Fruit fly (Drosophila melanogaster) whole organism, embryonic: ENCODE measurements around the gene CG31468.

Experiments
- Abd-B ChIP-seq: fragments of 200-800 bp; sonication (Bioruptor generic); optimal IDR thresholded peaks from 2 replicates; lab custom pipeline; 2018; ENCODE audit warnings: missing biosample characterization, mild to moderate bottlenecking, missing genetic modification characterization, moderate library complexity
- Asciz ChIP-seq: fragments of 200-800 bp; sonication (Bioruptor generic); optimal IDR thresholded peaks from 2 replicates; lab custom pipeline; 2017; ENCODE audit warnings: missing biosample characterization, mild to moderate bottlenecking, missing genetic modification characterization, missing genetic modification reagents
- CG10147 ChIP-seq: fragments of 200-800 bp; sonication (Bioruptor generic); optimal IDR thresholded peaks from 2 replicates; lab custom pipeline; 2019; ENCODE audit warnings: missing biosample characterization, mild to moderate bottlenecking, missing genetic modification characterization, moderate library complexity
- CG10543 ChIP-seq: fragments of 200-800 bp; sonication (Bioruptor generic); optimal IDR thresholded peaks from 3 replicates; lab custom pipeline; 2017; ENCODE audit warnings: missing biosample characterization, mild to moderate bottlenecking, missing genetic modification characterization, moderate library complexity
- CG10959 ChIP-seq: fragments of 200-800 bp; sonication (Bioruptor generic); IDR thresholded peaks from 2 replicates; pipeline ENCODE4 v1.3.6; 2022; ENCODE audit warnings: missing biosample characterization, missing genetic modification characterization
- CG10979 ChIP-seq: fragments of 200-800 bp; sonication (Bioruptor generic); optimal IDR thresholded peaks from 2 replicates; lab custom pipeline; 2018; ENCODE audit warnings: missing biosample characterization, mild to moderate bottlenecking, missing genetic modification characterization, moderate library complexity
- CG13775 ChIP-seq: fragments of 200-800 bp; sonication (Bioruptor generic); optimal IDR thresholded peaks from 3 replicates; lab custom pipeline; 2017; ENCODE audit warnings: missing biosample characterization, mild to moderate bottlenecking, missing genetic modification characterization
- CG1602 ChIP-seq: fragments of 200-800 bp; sonication (Bioruptor generic); optimal IDR thresholded peaks from 3 replicates; lab custom pipeline; 2016; ENCODE audit warnings: missing biosample characterization, missing genetic modification characterization
- CG17612 ChIP-seq: fragments of 200-800 bp; sonication (Bioruptor generic); IDR thresholded peaks from 2 replicates; pipeline ENCODE4 v1.3.6; 2022; ENCODE audit warnings: missing biosample characterization, missing genetic modification characterization
- CG2120 ChIP-seq: fragments of 200-800 bp; sonication (Bioruptor generic); optimal IDR thresholded peaks from 3 replicates; lab custom pipeline; 2016; ENCODE audit warnings: missing biosample characterization, missing genetic modification characterization
- CG30403 ChIP-seq: fragments of 200-800 bp; sonication (Bioruptor generic); optimal IDR thresholded peaks from 3 replicates; lab custom pipeline; 2016; ENCODE audit warnings: missing biosample characterization, missing genetic modification characterization
- CG3281 ChIP-seq: fragments of 200-800 bp; sonication (Bioruptor generic); optimal IDR thresholded peaks from 3 replicates; lab custom pipeline; 2017; ENCODE audit warnings: missing biosample characterization, mild to moderate bottlenecking, missing genetic modification characterization
- CG6272 ChIP-seq: fragments of 200-800 bp; sonication (Bioruptor generic); IDR thresholded peaks from 2 replicates; pipeline ENCODE4 v1.3.6; 2022; ENCODE audit warnings: missing biosample characterization, missing genetic modification characterization
- CG6683 ChIP-seq: fragments of 200-800 bp; sonication (Bioruptor generic); optimal IDR thresholded peaks from 2 replicates; lab custom pipeline; 2017; ENCODE audit warnings: missing biosample characterization, mild to moderate bottlenecking, missing genetic modification characterization, missing genetic modification reagents
- CG7839 ChIP-seq: fragments of 200-800 bp; sonication (Bioruptor generic); optimal IDR thresholded peaks from 3 replicates; lab custom pipeline; 2018; ENCODE audit warnings: missing biosample characterization, mild to moderate bottlenecking, missing genetic modification characterization, moderate library complexity
- CG7963 ChIP-seq: fragments of 200-800 bp; sonication (Bioruptor generic); IDR thresholded peaks from 3 replicates; pipeline ENCODE4 v1.3.6; 2022; ENCODE audit warnings: missing biosample characterization, missing genetic modification characterization; ENCODE audit not compliant: partially characterized antibody
- CG8089 ChIP-seq: fragments of 200-800 bp; sonication (Bioruptor generic); optimal IDR thresholded peaks from 3 replicates; lab custom pipeline; 2016; ENCODE audit warnings: missing biosample characterization, missing genetic modification characterization
- D19A ChIP-seq: fragments of 200-800 bp; optimal IDR thresholded peaks from 3 replicates; lab custom pipeline; 2019; ENCODE audit warnings: missing biosample characterization, mild to moderate bottlenecking, missing genetic modification characterization, moderate library complexity
- Dek ChIP-seq: fragments of 200-800 bp; sonication (Bioruptor generic); optimal IDR thresholded peaks from 3 replicates; lab custom pipeline; 2019; ENCODE audit warnings: missing biosample characterization, mild to moderate bottlenecking, missing genetic modification characterization, moderate library complexity
- Dip2 ChIP-seq: fragments of 200-800 bp; sonication (Bioruptor generic); IDR thresholded peaks from 2 replicates; pipeline ENCODE4 v1.3.6; 2022; ENCODE audit warnings: missing biosample characterization, missing genetic modification characterization
- Ets65A ChIP-seq: fragments of 200-800 bp; sonication (Bioruptor generic); peaks from one replicate; lab custom pipeline; 2016; ENCODE audit warnings: missing biosample characterization, missing genetic modification characterization
- HmgZ ChIP-seq: fragments of 200-800 bp; sonication (Bioruptor generic); optimal IDR thresholded peaks from 2 replicates; lab custom pipeline; 2018; ENCODE audit warnings: missing biosample characterization, mild to moderate bottlenecking, missing genetic modification characterization
- Myb ChIP-seq: fragments of 200-800 bp; sonication (Bioruptor generic); optimal IDR thresholded peaks from 2 replicates; lab custom pipeline; 2016; ENCODE audit warnings: missing biosample characterization, missing genetic modification characterization
- NFAT ChIP-seq: fragments of 200-800 bp; sonication (Bioruptor generic); IDR thresholded peaks from 2 replicates; pipeline ENCODE4 v1.3.6; 2022; ENCODE audit warnings: missing biosample characterization, missing genetic modification characterization
- NK7.1 ChIP-seq: fragments of 200-800 bp; sonication (Bioruptor generic); optimal IDR thresholded peaks from 3 replicates; lab custom pipeline; 2016; ENCODE audit warnings: missing biosample characterization, missing genetic modification characterization
- Nf-YC ChIP-seq: fragments of 200-800 bp; optimal IDR thresholded peaks from 3 replicates; lab custom pipeline; 2019; ENCODE audit warnings: missing biosample characterization, mild to moderate bottlenecking, missing genetic modification characterization, moderate library complexity
- Pdp1 ChIP-seq, 2 experiments: fragments of 200-800 bp; sonication (Bioruptor generic); optimal IDR thresholded peaks; 3 replicates each; lab custom pipeline; 2016; ENCODE audit warnings: missing biosample characterization in 2 of 2, missing genetic modification characterization in 2 of 2, mild to moderate bottlenecking in 1 of 2, moderate library complexity in 1 of 2
- Sry-δ ChIP-seq: fragments of 200-800 bp; sonication (Bioruptor generic); optimal IDR thresholded peaks from 2 replicates; lab custom pipeline; 2016; ENCODE audit warnings: missing biosample characterization, missing genetic modification characterization
- chif ChIP-seq, 2 experiments: fragments of 200-800 bp; sonication (Bioruptor generic); optimal IDR thresholded peaks; 3 replicates each; lab custom pipeline; 2016; ENCODE audit warnings: missing biosample characterization in 2 of 2, missing genetic modification characterization in 2 of 2
- crp ChIP-seq, 2 experiments: fragments of 200-800 bp; sonication (Bioruptor generic); optimal IDR thresholded peaks; 2 replicates in 1 of 2; 3 replicates in 1 of 2; lab custom pipeline; 2017; ENCODE audit warnings: missing biosample characterization in 2 of 2, missing genetic modification characterization in 2 of 2, mild to moderate bottlenecking in 1 of 2, moderate library complexity in 1 of 2
- dysf ChIP-seq: fragments of 200-800 bp; sonication (Bioruptor generic); IDR thresholded peaks from 3 replicates; pipeline ENCODE4 v1.3.6; 2022; ENCODE audit warnings: missing biosample characterization, missing genetic modification characterization
- exex ChIP-seq: fragments of 200-800 bp; sonication (Bioruptor generic); optimal IDR thresholded peaks from 4 replicates; lab custom pipeline; 2018; ENCODE audit warnings: missing biosample characterization, mild to moderate bottlenecking, missing genetic modification characterization, moderate library complexity
- gem ChIP-seq: fragments of 200-800 bp; sonication (Bioruptor generic); optimal IDR thresholded peaks from 2 replicates; lab custom pipeline; 2019; ENCODE audit warnings: missing biosample characterization, mild to moderate bottlenecking, missing genetic modification characterization, moderate library complexity
- ken ChIP-seq: fragments of 200-800 bp; sonication (Bioruptor generic); IDR thresholded peaks from 3 replicates; pipeline ENCODE4 v1.3.6; 2022; ENCODE audit warnings: missing biosample characterization, missing genetic modification characterization
- lbe ChIP-seq: fragments of 200-800 bp; sonication (Bioruptor generic); optimal IDR thresholded peaks from 2 replicates; lab custom pipeline; 2016; ENCODE audit warnings: missing biosample characterization, mild to moderate bottlenecking, missing genetic modification characterization
- maf-S ChIP-seq: fragments of 200-800 bp; sonication (Bioruptor generic); optimal IDR thresholded peaks from 2 replicates; lab custom pipeline; 2016; ENCODE audit warnings: missing biosample characterization, missing genetic modification characterization
- nerfin-2 ChIP-seq: fragments of 200-800 bp; sonication (Bioruptor generic); IDR thresholded peaks from 2 replicates; pipeline ENCODE4 v1.3.6; 2022; ENCODE audit warnings: missing biosample characterization, missing genetic modification characterization; ENCODE audit not compliant: partially characterized antibody
- onecut ChIP-seq: fragments of 200-800 bp; sonication (Bioruptor generic); IDR thresholded peaks from 2 replicates; pipeline ENCODE4 v1.3.6; 2022; ENCODE audit warnings: missing biosample characterization, missing genetic modification characterization
- org-1 ChIP-seq: fragments of 200-800 bp; sonication (Bioruptor generic); optimal IDR thresholded peaks from 2 replicates; lab custom pipeline; 2017; ENCODE audit warnings: missing biosample characterization, missing genetic modification characterization
- pan ChIP-seq, 4 experiments: fragments of >200 bp in 3 of 4; fragments of 200-800 bp in 1 of 4; sonication (Bioruptor generic) in 1 of 4; optimal IDR thresholded peaks in 3 of 4; IDR thresholded peaks in 1 of 4; 2 replicates each; pipeline versions ENCODE4 v1.3.6 to Lab custom; 2017 to 2022; ENCODE audit warnings: missing biosample characterization in 2 of 4, missing genetic modification characterization in 2 of 4, mixed read lengths in 1 of 4
- phol ChIP-seq: fragments of 200-800 bp; sonication (Bioruptor generic); optimal IDR thresholded peaks from 3 replicates; lab custom pipeline; 2018; ENCODE audit warnings: missing biosample characterization, mild to moderate bottlenecking, missing genetic modification characterization, moderate library complexity
- pros ChIP-seq: fragments of 200-800 bp; sonication (Bioruptor generic); optimal IDR thresholded peaks from 3 replicates; lab custom pipeline; 2019; ENCODE audit warnings: missing biosample characterization, mild to moderate bottlenecking, missing genetic modification characterization, moderate library complexity
- salm ChIP-seq: fragments of 200-800 bp; sonication (Bioruptor generic); optimal IDR thresholded peaks from 2 replicates; lab custom pipeline; 2018; ENCODE audit warnings: missing biosample characterization, mild to moderate bottlenecking, missing genetic modification characterization
- tna ChIP-seq: fragments of 200-800 bp; sonication (Bioruptor generic); IDR thresholded peaks from 2 replicates; pipeline ENCODE4 v1.3.6; 2022; ENCODE audit warnings: missing biosample characterization, missing genetic modification characterization; ENCODE audit not compliant: partially characterized antibody
- trem ChIP-seq: fragments of 200-800 bp; optimal IDR thresholded peaks from 3 replicates; lab custom pipeline; 2019; ENCODE audit warnings: missing biosample characterization, mild to moderate bottlenecking, missing genetic modification characterization, moderate library complexity
- tup ChIP-seq: fragments of 200-800 bp; sonication (Bioruptor generic); optimal IDR thresholded peaks from 2 replicates; lab custom pipeline; 2016; ENCODE audit warnings: missing biosample characterization, mild to moderate bottlenecking, missing genetic modification characterization, moderate library complexity
- unpg ChIP-seq: fragments of 200-800 bp; sonication (Bioruptor generic); optimal IDR thresholded peaks from 3 replicates; lab custom pipeline; 2018; ENCODE audit warnings: missing biosample characterization, mild to moderate bottlenecking, missing genetic modification characterization, moderate library complexity
- vvl ChIP-seq: fragments of 200-800 bp; sonication (Bioruptor generic); IDR thresholded peaks from 2 replicates; pipeline ENCODE4 v1.3.6; 2022; ENCODE audit warnings: missing biosample characterization, missing genetic modification characterization
- zen2 ChIP-seq: fragments of 200-800 bp; sonication (Bioruptor generic); IDR thresholded peaks from 3 replicates; pipeline ENCODE4 v1.3.6; 2022; ENCODE audit warnings: missing biosample characterization, missing genetic modification characterization; ENCODE audit not compliant: partially characterized antibody

The CG31468 gene

dm6 chr3R:23721936-23722335 lies 21.8 kb upstream of the CG31468 start (continued):
- TF ChIP-seq salm (peak; percentile 67), CG10147 (peak; percentile 36), Myb (GFP tag; lab: Kevin White, UChicago) (peak; percentile 70), CG10959 (no peak), crp (GFP tag; optimal IDR thresholded peaks at IDR 0.05; lab: Kevin White, UChicago) (no peak), CG10979 (tag; lab: Kevin White, UChicago) (peak; percentile 24), chif (GFP tag; optimal IDR thresholded peaks at IDR 0.05; lab: Kevin White, UChicago) (no peak), tup (GFP tag; lab: Kevin White, UChicago) (no peak), vvl (GFP tag; lab: Robert Waterston, UW) (peak; percentile 40; the same call in 1 of the 2 replicates), zen2 (GFP tag; lab: Robert Waterston, UW) (no peak), ken (no peak), exex (tag; lab: Kevin White, UChicago) (peak; percentile 41), onecut (peak; percentile 22; the same call in 1 of the 2 replicates), CG10543 (GFP tag; lab: Kevin White, UChicago) (no peak), Dip2 (GFP tag; lab: Robert Waterston, UW) (peak; percentile 98), Asciz (GFP tag; lab: Kevin White, UChicago) (peak; percentile 2), NK7.1 (no peak), Dek (tag; lab: Kevin White, UChicago) (peak; percentile 83), Abd-B (GFP tag; lab: Kevin White, UChicago) (peak; percentile 78), CG7963 (GFP tag; lab: Robert Waterston, UW) (no peak), tna (GFP tag; lab: Robert Waterston, UW) (no peak), unpg (GFP tag; lab: Kevin White, UChicago) (peak; percentile 23), pan (optimal IDR thresholded peaks at IDR 0.05; lab: Kevin White, UChicago) (no peak), pan (GFP tag; optimal IDR thresholded peaks at IDR 0.05 in 1 of 2, IDR thresholded peaks at IDR 0.05 in 1 of 2) (peak in 1 of 2 experiments; percentile 27), CG6683 (GFP tag; lab: Kevin White, UChicago) (no peak), CG17612 (GFP tag; lab: Robert Waterston, UW) (no peak), Ets65A (GFP tag; lab: Kevin White, UChicago) (peak; percentile 91), CG2120 (GFP tag; lab: Kevin White, UChicago) (peak; percentile 43), CG3281 (GFP tag; lab: Kevin White, UChicago) (peak; percentile 2), CG6272 (GFP tag; lab: Robert Waterston, UW) (no peak), CG1602 (GFP tag; lab: Kevin White, UChicago) (peak; percentile 32), D19A (tag; lab: Kevin White, UChicago) (peak; percentile 51), pros (peak; percentile 80), Pdp1 (GFP tag; optimal IDR thresholded peaks at IDR 0.05; lab: Kevin White, UChicago) (peak in 1 of 2 experiments; percentile 3), dysf (GFP tag; lab: Robert Waterston, UW) (no peak), lbe (GFP tag; lab: Kevin White, UChicago) (peak; percentile 15), Nf-YC (tag; lab: Kevin White, UChicago) (peak; percentile 54), HmgZ (tag; lab: Kevin White, UChicago) (peak; percentile 84), nerfin-2 (no peak), CG8089 (GFP tag; lab: Kevin White, UChicago) (no peak), gem (tag; lab: Kevin White, UChicago) (peak; percentile 56), CG7839 (peak; percentile 35), Sry-δ (GFP tag; lab: Kevin White, UChicago) (no peak), phol (tag; lab: Kevin White, UChicago) (peak; percentile 15), CG30403 (GFP tag; lab: Kevin White, UChicago) (peak; percentile 42), NFAT (GFP tag; lab: Robert Waterston, UW) (peak; percentile 32; the same call in 1 of the 2 replicates), CG13775 (peak; percentile 3), org-1 (no peak), trem (tag; lab: Kevin White, UChicago) (peak; percentile 26), maf-S (GFP tag; lab: Kevin White, UChicago) (peak; percentile 9)
